Fruit fly (Drosophila melanogaster) whole organism, wandering third instar larva: ENCODE results near the gene Wdr62.

Source experiments
- Abd-B ChIP-seq: fragments of >200 bp; optimal IDR thresholded peaks from 2 replicates; lab custom pipeline; 2017; ENCODE audit warnings: missing biosample characterization, missing genetic modification characterization
- HLH106 ChIP-seq: fragments of 200-800 bp; optimal IDR thresholded peaks from 3 replicates; lab custom pipeline; 2019; ENCODE audit warnings: missing biosample characterization, mild to moderate bottlenecking, missing genetic modification characterization, moderate library complexity
- Myc ChIP-seq: fragments of >200 bp; optimal IDR thresholded peaks from 2 replicates; lab custom pipeline; 2017
- Vsx2 ChIP-seq: fragments of 200-300, 225-300 bp; sonication (Bioruptor generic); optimal IDR thresholded peaks from 2 replicates; lab custom pipeline; 2018; ENCODE audit warnings: missing biosample characterization, missing genetic modification characterization; ENCODE audit not compliant: partially characterized antibody
- br ChIP-seq: fragments of 200-800 bp; sonication (Bioruptor generic); optimal IDR thresholded peaks from 2 replicates; lab custom pipeline; 2016; ENCODE audit warnings: missing biosample characterization, missing genetic modification characterization
- dmrt93B ChIP-seq: fragments of 200-800 bp; sonication (Bioruptor generic); optimal IDR thresholded peaks from 2 replicates; lab custom pipeline; 2018; ENCODE audit warnings: missing biosample characterization, mild to moderate bottlenecking, missing genetic modification characterization
- fru ChIP-seq: fragments of 200-800 bp; sonication (Bioruptor generic); optimal IDR thresholded peaks from 3 replicates; lab custom pipeline; 2016; ENCODE audit warnings: missing biosample characterization, mild to moderate bottlenecking, missing genetic modification characterization
- lola ChIP-seq: fragments of >200 bp; optimal IDR thresholded peaks from 2 replicates; lab custom pipeline; 2017; ENCODE audit warnings: missing biosample characterization, missing genetic modification characterization
- pan ChIP-seq: fragments of >200 bp; optimal IDR thresholded peaks from 2 replicates; lab custom pipeline; 2017
- psq ChIP-seq: fragments of 200-800 bp; sonication (Bioruptor generic); optimal IDR thresholded peaks from 3 replicates; lab custom pipeline; 2017; ENCODE audit warnings: missing biosample characterization, mild to moderate bottlenecking, missing genetic modification characterization, moderate library complexity
- usp ChIP-seq: fragments of >200 bp; optimal IDR thresholded peaks from 2 replicates; lab custom pipeline; 2017; ENCODE audit warnings: missing biosample characterization, missing genetic modification characterization
- woc ChIP-seq: sonication (Bioruptor generic); optimal IDR thresholded peaks from 2 replicates; lab custom pipeline; 2016; ENCODE audit warnings: missing biosample characterization, mild to moderate bottlenecking, missing genetic modification characterization

DNA sequence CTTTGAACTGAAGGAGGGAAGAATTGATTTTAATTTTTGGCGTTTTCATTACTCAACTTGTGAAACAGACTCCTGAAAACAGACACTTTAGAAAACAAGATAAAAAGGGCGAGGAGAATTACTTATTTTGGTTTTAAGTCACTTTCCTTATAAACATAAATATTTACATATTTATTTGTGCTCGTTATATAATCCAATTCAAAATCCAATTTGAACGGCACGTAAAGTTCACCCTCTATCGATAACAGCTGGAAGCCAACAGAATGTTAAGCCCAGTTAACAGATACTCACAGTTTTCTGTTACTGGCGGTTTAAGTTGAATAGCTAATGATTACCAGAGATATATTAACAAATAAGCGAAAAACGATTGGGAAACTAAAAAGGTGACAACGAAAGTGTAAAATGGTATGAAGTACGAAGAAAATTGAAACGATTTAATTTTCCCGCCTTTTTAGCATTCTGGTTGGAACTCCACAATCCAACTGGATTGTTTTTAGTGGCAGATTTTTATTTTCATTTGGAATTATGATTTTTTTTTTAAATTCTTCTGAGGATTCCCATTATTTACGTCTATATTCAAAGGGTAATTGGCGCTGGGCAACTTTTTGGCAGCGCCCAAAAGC is 94.9 kb downstream of the Wdr62 start:
- no peak for TF ChIP-seq psq (GFP tag; lab: Kevin White, UChicago)
- no peak for TF ChIP-seq dmrt93B
- no peak for TF ChIP-seq Abd-B (GFP tag; lab: Kevin White, UChicago)
- no peak for TF ChIP-seq woc (GFP tag; lab: Kevin White, UChicago)
- TF ChIP-seq usp, result no peak
- TF ChIP-seq HLH106 (tag; lab: Kevin White, UChicago), result no peak
- no peak for TF ChIP-seq pan (lab: Kevin White, UChicago)
- TF ChIP-seq lola (GFP tag; lab: Kevin White, UChicago), result no peak
- TF ChIP-seq Myc, result no peak
- TF ChIP-seq Vsx2 (GFP tag; lab: Kevin White, UChicago), result no peak
- TF ChIP-seq fru (GFP tag; lab: Kevin White, UChicago), result no peak
- TF ChIP-seq br, result no peak
